Worm (Caenorhabditis elegans): ENCODE results near the gene C26E1.2.

DNA sequence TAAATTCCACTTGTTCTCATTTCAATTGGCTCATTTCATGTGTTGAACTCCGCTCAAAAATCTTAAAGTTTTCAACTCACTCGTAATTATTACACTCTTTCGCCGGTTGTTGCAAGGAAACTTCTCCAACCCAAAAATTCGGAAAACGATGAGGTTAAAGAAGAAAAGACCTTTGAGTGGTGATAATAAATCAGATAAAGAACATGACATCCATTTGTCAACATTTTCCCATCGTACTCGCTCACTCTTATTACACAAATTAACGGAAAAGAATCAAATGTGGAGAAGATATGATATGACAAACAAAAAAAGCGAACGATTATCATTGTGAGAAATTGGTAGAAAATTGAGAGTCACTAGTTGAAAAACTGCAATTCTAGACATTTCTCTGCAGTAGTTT lies 19.7 kb upstream of the C26E1.2 start:
- TF ChIP-seq zag-1 (tag; optimal IDR thresholded peaks at IDR 0.05) (no peak), lin-13 (GFP tag; optimal IDR thresholded peaks at IDR 0.05) (no peak), unc-62 (GFP tag; optimal IDR thresholded peaks at IDR 0.05) (no peak), Y55F3AM.14 (GFP tag; optimal IDR thresholded peaks at IDR 0.05) (no peak), snpc-4 (tag; optimal IDR thresholded peaks at IDR 0.05) (no peak), elt-3 (tag; optimal IDR thresholded peaks at IDR 0.05) (no peak), ama-1 (optimal IDR thresholded peaks at IDR 0.05) (no peak), nhr-77 (tag; optimal IDR thresholded peaks at IDR 0.05) (no peak), nhr-12 (tag; optimal IDR thresholded peaks at IDR 0.05) (no peak), skn-1 (tag; optimal IDR thresholded peaks at IDR 0.05) (no peak), nhr-25 (tag; optimal IDR thresholded peaks at IDR 0.05) (no peak), ceh-16 (tag; optimal IDR thresholded peaks at IDR 0.05) (no peak), unc-55 (GFP tag; optimal IDR thresholded peaks at IDR 0.05) (no peak)
